Worm (Caenorhabditis elegans) whole organism, mixed stage, embryonic: ENCODE measurements around the gene nhr-221.

Experiments
- lin-13 ChIP-seq: fragments of 150-350 bp; optimal IDR thresholded peaks from 2 replicates; lab custom pipeline; 2014; ENCODE audit warnings: missing biosample characterization, missing genetic modification characterization
- mab-5 ChIP-seq: fragments of 150-350 bp; optimal IDR thresholded peaks from 2 replicates; lab custom pipeline; 2014; ENCODE audit warnings: missing biosample characterization, missing genetic modification characterization
- pha-4 ChIP-seq: fragments of 150-350 bp; optimal IDR thresholded peaks from 2 replicates; lab custom pipeline; 2018; ENCODE audit warnings: missing biosample characterization, missing genetic modification reagents, missing genetic modification characterization
- unc-120 ChIP-seq: sonication (generic microtip); optimal IDR thresholded peaks from 2 replicates; lab custom pipeline; 2017; ENCODE audit warnings: missing genetic modification characterization, missing compliant biosample characterization; ENCODE audit not compliant: poor library complexity, severe bottlenecking
- ztf-11 ChIP-seq: fragments of 150-350 bp; optimal IDR thresholded peaks from 2 replicates; lab custom pipeline; 2014; ENCODE audit warnings: missing biosample characterization, missing genetic modification characterization

nhr-221 gene

DNA sequence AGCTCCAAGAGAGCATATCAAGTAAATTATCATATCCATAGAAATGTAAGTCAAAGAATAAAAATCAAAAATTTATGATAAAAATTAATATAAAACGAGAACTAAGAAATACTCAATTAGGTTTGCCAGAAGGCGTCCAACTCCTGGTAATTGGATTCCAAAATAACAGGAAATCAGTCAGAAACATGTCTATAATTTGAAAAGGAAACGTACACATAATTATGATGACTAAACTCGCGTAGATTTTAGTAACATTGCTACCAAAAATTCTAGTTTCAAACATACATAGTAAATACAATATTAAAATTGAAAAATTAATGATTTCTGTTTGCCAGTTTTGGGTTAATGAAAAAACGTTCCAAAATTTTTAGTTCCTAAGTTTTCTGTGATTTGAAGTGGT is 50.5 kb downstream of the nhr-221 start, which contains the start of gene srbc-33:
Gene srbc-33 (minus strand): TSS at position 101 of the 400 bp plus-strand sequence.
- TF ChIP-seq pha-4 (tag; lab: Kevin White, UChicago) (no peak), mab-5 (tag; lab: Kevin White, UChicago) (no peak), ztf-11 (no peak), unc-120 (tag; lab: Kevin White, UChicago) (no peak), lin-13 (no peak)
